Worm (Caenorhabditis elegans): ENCODE data around the gene sre-9.
A peak's percentile ranks its signal among the peaks of the same experiment; 100 is the strongest.

The sre-9 gene

DNA sequence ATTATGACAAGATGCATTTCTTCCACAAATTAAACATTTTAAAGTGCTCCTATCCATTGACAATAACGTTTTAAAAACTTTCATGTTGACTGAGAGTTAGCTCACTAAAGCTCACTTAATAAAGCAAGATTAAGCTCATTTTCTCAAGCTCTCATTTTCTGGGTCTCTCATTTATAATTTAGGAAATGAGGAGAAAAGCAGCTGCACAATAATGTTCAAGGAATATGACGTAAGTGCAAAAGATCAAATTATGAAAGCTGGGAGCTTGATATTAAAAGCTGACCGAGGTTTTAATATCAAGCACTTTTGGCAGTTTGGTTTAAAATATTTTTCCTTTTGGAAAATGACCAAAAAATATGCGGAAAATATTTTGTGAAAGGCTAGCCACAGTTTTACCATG, 37.0 kb upstream of the sre-9 start, which contains the start of gene nhr-188:
nhr-188 (minus strand) TSS at position 84 of the 400 bp plus-strand sequence.
- TF ChIP-seq elt-1 (tag; optimal IDR thresholded peaks at IDR 0.05), result no peak
- no peak for TF ChIP-seq ceh-16 (tag; optimal IDR thresholded peaks at IDR 0.05)
- no peak for TF ChIP-seq elt-3 (tag; optimal IDR thresholded peaks at IDR 0.05)
- no peak for TF ChIP-seq unc-39 (tag; optimal IDR thresholded peaks at IDR 0.05)
- no peak for TF ChIP-seq mab-5 (tag; optimal IDR thresholded peaks at IDR 0.05)
- TF ChIP-seq ceh-82 (tag; optimal IDR thresholded peaks at IDR 0.05), result no peak
- TF ChIP-seq lin-11 (tag; optimal IDR thresholded peaks at IDR 0.05), result no peak
- no peak for TF ChIP-seq mbf-1 (tag; optimal IDR thresholded peaks at IDR 0.05)
- TF ChIP-seq F13H6.1 (tag; optimal IDR thresholded peaks at IDR 0.05), result no peak
- no peak for TF ChIP-seq aly-2 (tag; optimal IDR thresholded peaks at IDR 0.05)
- TF ChIP-seq nhr-6 (tag; optimal IDR thresholded peaks at IDR 0.05), result no peak
- no peak for TF ChIP-seq unc-62 (GFP tag; optimal IDR thresholded peaks at IDR 0.05)
- no peak for TF ChIP-seq blmp-1 (tag; optimal IDR thresholded peaks at IDR 0.05; ENCODE audit: insufficient read depth)
- no peak for TF ChIP-seq dmd-4 (tag; optimal IDR thresholded peaks at IDR 0.05)

DNA sequence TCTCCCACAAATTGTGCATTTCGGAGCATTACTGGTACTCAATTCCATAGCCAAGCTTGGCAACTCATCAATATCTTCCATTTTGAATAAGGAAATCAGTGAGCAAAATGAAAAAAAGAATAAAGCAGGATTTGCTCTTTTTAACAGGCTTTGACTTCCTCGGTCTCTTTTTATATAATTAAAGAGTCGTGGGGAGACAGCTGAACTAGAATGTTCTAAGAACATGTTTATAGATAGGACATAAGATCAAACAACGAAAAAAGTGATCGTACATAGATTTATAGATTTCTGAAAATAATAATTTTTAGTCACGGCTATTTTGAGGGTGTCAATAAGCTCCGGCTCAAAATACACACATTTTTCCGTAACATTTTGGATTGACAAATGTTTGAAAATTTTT, 34.6 kb upstream of the sre-9 start, which contains the start of gene nhr-189:
nhr-189 (minus strand) TSS at position 121 of the 400 bp plus-strand sequence.
- TF ChIP-seq nhr-12 (tag; optimal IDR thresholded peaks at IDR 0.05), result no peak
- TF ChIP-seq unc-62 (GFP tag; optimal IDR thresholded peaks at IDR 0.05), result no peak
- no peak for TF ChIP-seq ceh-82 (tag; optimal IDR thresholded peaks at IDR 0.05)
- no peak for TF ChIP-seq ama-1 (optimal IDR thresholded peaks at IDR 0.05)
- TF ChIP-seq alr-1 (tag; optimal IDR thresholded peaks at IDR 0.05), result no peak
- no peak for TF ChIP-seq peb-1 (tag; optimal IDR thresholded peaks at IDR 0.05)
- TF ChIP-seq dmd-4 (tag; optimal IDR thresholded peaks at IDR 0.05), result no peak
- TF ChIP-seq sma-3 (GFP tag; optimal IDR thresholded peaks at IDR 0.05), result no peak
- TF ChIP-seq ztf-1 (GFP tag; conservative IDR thresholded peaks at IDR 0.05), result no peak
- no peak for TF ChIP-seq blmp-1 (tag; optimal IDR thresholded peaks at IDR 0.05; ENCODE audit: insufficient read depth)
- no peak for TF ChIP-seq ZK546.5 (tag; optimal IDR thresholded peaks at IDR 0.05)

DNA sequence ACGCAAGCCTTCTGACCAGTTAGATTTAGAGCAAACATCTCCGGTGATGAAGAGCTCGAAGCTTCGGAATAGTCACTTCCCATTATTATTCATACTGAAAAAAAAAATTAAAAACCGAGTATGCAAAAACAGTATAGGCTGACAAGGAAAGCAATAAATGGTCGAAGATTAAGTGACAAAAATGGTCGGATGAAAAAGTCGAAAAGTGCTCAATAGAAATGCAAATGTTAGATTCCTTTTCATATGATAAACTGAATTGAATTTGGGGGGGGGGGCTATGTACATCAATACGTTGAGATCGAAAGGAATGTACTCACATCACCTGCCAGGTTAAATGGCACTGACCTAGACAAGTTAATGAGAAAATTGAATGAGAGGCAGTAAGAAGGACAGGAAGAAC, 31.9 kb upstream of the sre-9 start, which contains the start of gene nhr-187:
nhr-187 (minus strand) TSS at position 101 of the 400 bp plus-strand sequence.
- TF ChIP-seq mdl-1 (tag; optimal IDR thresholded peaks at IDR 0.05), result no peak
- no peak for TF ChIP-seq snpc-4 (tag; optimal IDR thresholded peaks at IDR 0.05)
- no peak for TF ChIP-seq nhr-129 (tag; optimal IDR thresholded peaks at IDR 0.05)
- TF ChIP-seq unc-39 (tag; optimal IDR thresholded peaks at IDR 0.05), result no peak
- no peak for TF ChIP-seq ama-1 (optimal IDR thresholded peaks at IDR 0.05)
- no peak for TF ChIP-seq unc-55 (GFP tag; optimal IDR thresholded peaks at IDR 0.05)
- TF ChIP-seq elt-1 (tag; optimal IDR thresholded peaks at IDR 0.05), result no peak
- no peak for TF ChIP-seq crh-2 (tag; optimal IDR thresholded peaks at IDR 0.05)
- no peak for TF ChIP-seq ceh-16 (tag; optimal IDR thresholded peaks at IDR 0.05)
- TF ChIP-seq lin-11 (tag; optimal IDR thresholded peaks at IDR 0.05), result no peak
- TF ChIP-seq peb-1 (tag; optimal IDR thresholded peaks at IDR 0.05), result no peak

DNA sequence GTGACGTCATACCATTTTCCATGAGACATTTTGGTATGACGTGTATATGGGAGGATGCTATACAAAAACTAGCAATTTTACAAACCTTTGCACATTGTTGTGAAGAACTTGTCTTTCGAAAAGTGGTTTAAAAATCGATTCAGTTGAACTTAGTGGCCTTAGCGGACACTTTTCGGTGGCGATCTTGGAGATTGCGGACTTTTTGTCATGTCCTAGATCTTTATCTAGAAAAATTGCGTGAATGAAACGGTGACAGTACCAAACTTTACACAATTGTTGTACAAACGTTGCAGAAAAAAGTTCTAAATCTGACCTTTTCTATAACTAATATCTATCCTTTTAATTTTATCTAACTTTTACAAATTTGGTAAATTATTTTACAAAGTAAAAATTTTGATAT, 29.5 kb upstream of the sre-9 start:
- no peak for TF ChIP-seq lin-39 (tag; optimal IDR thresholded peaks at IDR 0.05)
- TF ChIP-seq elt-1 (tag; optimal IDR thresholded peaks at IDR 0.05), result peak; percentile 38
- no peak for TF ChIP-seq ceh-82 (tag; optimal IDR thresholded peaks at IDR 0.05)

DNA sequence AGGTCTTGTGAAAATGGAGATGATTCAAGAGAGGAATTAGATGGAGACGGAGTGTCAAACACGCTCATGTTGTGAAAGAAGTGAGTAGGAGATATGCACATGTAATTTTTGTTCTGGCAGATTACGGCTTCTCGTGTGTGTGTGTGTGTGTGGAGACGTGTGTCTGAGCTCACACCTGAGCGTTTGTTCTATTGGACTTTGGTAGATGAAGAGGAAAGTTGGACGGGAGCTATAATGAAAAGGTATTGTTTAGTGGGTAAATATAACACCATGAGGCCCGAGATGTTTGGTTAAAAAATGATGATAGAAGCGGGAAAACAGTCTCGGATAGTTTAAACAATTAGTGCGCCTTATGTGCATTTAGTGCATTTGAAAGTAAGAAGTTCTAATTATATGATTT, 25.9 kb upstream of the sre-9 start, which contains the start of gene nhr-157:
nhr-157 (minus strand) TSS at position 101 of the 400 bp plus-strand sequence.
- TF ChIP-seq unc-62 (GFP tag; optimal IDR thresholded peaks at IDR 0.05) (no peak), mdl-1 (tag; optimal IDR thresholded peaks at IDR 0.05) (no peak), nhr-25 (tag; optimal IDR thresholded peaks at IDR 0.05) (no peak)

DNA sequence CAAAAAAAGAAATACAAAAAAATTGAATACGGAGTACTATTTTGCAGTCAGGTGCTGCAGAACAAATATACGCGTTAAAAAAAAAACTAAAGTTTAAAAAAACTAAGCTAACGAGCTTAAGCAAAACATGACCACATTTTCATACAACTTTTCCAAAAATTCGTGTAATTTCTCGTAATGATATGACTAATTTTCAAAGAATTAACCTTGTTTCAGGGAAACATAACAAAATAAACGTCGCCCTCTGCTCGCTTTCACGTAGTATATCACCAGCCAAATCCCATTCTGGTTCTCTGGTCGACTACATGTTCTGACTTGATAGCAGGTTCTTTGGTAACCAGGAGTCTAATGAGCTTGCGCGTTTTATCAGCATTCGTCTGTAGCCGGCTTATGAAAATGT, 24.4 kb upstream of the sre-9 start:
- TF ChIP-seq nhr-77 (tag; optimal IDR thresholded peaks at IDR 0.05) (no peak), ztf-4 (tag; optimal IDR thresholded peaks at IDR 0.05) (peak; percentile 59), dmd-4 (tag; optimal IDR thresholded peaks at IDR 0.05) (peak; percentile 62), sem-4 (tag; optimal IDR thresholded peaks at IDR 0.05) (no peak), blmp-1 (tag; optimal IDR thresholded peaks at IDR 0.05; ENCODE audit: insufficient read depth) (no peak), nhr-129 (tag; optimal IDR thresholded peaks at IDR 0.05) (no peak), nhr-12 (tag; optimal IDR thresholded peaks at IDR 0.05) (no peak), lsy-2 (tag; optimal IDR thresholded peaks at IDR 0.05) (peak in 1 of 2 experiments; percentile 24), gmeb-1 (tag; optimal IDR thresholded peaks at IDR 0.05) (no peak), peb-1 (tag; optimal IDR thresholded peaks at IDR 0.05) (no peak), Y55F3AM.14 (GFP tag; optimal IDR thresholded peaks at IDR 0.05) (no peak), nhr-6 (tag; optimal IDR thresholded peaks at IDR 0.05) (peak; percentile 1), nhr-21 (tag; optimal IDR thresholded peaks at IDR 0.05) (peak; percentile 86), zag-1 (tag; optimal IDR thresholded peaks at IDR 0.05) (no peak)

Data from whole organism, L2 larva.